Worm (Caenorhabditis elegans): Measurements from ENCODE around the gene scl-12.

DNA sequence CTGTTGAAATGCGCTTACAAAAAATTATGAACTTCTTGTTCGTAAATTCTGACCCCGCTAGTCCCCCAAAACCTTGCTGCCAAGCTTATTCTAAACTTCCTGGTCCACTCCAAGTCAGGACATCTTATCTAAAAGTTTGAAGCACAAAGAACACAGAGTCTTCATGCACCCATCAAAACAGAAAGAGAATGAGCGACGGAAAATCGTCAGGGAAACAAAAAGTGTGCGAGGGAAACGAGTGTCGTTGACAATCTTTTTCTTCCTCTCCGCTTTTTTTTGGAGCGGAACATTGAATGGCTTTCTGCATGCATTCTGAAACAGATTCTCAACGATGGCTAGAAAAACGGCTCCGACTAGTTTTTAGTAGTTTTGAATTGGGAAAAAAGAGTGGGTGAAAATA, 12.8 kb downstream of the scl-12 start:
- TF ChIP-seq K12H6.12 (tag; optimal IDR thresholded peaks at IDR 0.05) (no peak), ccch-3 (GFP tag; optimal IDR thresholded peaks at IDR 0.05) (no peak), ztf-3 (GFP tag; optimal IDR thresholded peaks at IDR 0.05) (no peak), mcd-1 (GFP tag; IDR thresholded peaks at IDR 0.05) (no peak), ets-4 (GFP tag; optimal IDR thresholded peaks at IDR 0.05) (no peak), cebp-1 (GFP tag; IDR thresholded peaks at IDR 0.05) (no peak), cebp-1 (tag; optimal IDR thresholded peaks at IDR 0.05) (no peak), lin-54 (GFP tag; optimal IDR thresholded peaks at IDR 0.05) (no peak), K11D2.4 (GFP tag; IDR thresholded peaks at IDR 0.05) (no peak), lag-1 (GFP tag; IDR thresholded peaks at IDR 0.05) (no peak), repo-1 (tag; optimal IDR thresholded peaks at IDR 0.05) (no peak)

All from whole organism, young adult.